Fruit fly (Drosophila melanogaster) whole organism: ENCODE data around the gene CG4553.

Source experiments
- CG8478 ChIP-seq: fragments of >200 bp; optimal IDR thresholded peaks from 2 replicates; lab custom pipeline; 2018; ENCODE audit warnings: inconsistent platforms
- Dll ChIP-seq: fragments of >200 bp; optimal IDR thresholded peaks from 2 replicates; lab custom pipeline; 2017
- EcR ChIP-seq, 2 experiments: fragments of >200 bp; optimal IDR thresholded peaks; 2 replicates each; lab custom pipeline; 2017; ENCODE audit warnings: missing biosample characterization in 2 of 2, missing genetic modification characterization in 2 of 2, missing genetic modification reagents in 2 of 2
- pan ChIP-seq: fragments of >200 bp; optimal IDR thresholded peaks from 2 replicates; lab custom pipeline; 2017
- psq ChIP-seq: fragments of >200 bp; optimal IDR thresholded peaks from 2 replicates; lab custom pipeline; 2017
- usp ChIP-seq: fragments of >200 bp; optimal IDR thresholded peaks from 2 replicates; lab custom pipeline; 2017; ENCODE audit warnings: missing biosample characterization, missing genetic modification characterization, mixed read lengths

DNA sequence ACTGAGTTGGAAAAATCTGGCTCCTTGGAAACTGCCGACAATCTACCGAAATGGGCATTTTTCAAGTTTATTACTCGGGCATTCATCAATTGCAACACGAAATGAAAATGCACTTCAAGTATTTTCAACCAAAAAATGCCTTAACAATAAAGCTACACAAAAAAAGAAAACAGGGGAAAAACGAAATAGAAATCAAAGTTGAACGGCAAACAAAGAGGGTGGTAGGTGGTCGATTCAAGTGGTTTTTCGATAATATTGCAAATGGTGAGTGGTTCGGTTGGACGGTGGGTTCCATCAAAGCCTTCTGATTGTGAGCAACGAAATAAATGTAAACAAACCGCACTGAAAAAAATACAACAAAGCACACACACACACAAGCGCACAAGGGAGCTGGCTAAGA is 10.5 kb downstream of the CG4553 start:
- TF ChIP-seq CG8478 (lab: Kevin White, UChicago) (no peak), usp (no peak), psq (lab: Kevin White, UChicago) (no peak), pan (lab: Kevin White, UChicago) (no peak), EcR (GFP tag; optimal IDR thresholded peaks at IDR 0.05; lab: Kevin White, UChicago) (no peak), Dll (lab: Kevin White, UChicago) (no peak)
